Worm (Caenorhabditis elegans) whole organism, late embryonic: ENCODE data around the gene C02E7.8.

Experiments
- T23F11.4 ChIP-seq: fragments of 200-800 bp; sonication (Bioruptor generic); optimal IDR thresholded peaks from 2 replicates; lab custom pipeline; 2018; ENCODE audit warnings: mild to moderate bottlenecking, missing genetic modification characterization, missing compliant biosample characterization
- Y22D7AL.16 ChIP-seq: sonication (generic microtip); optimal IDR thresholded peaks from 2 replicates; lab custom pipeline; 2016; ENCODE audit warnings: missing genetic modification characterization, missing compliant biosample characterization
- ama-1 ChIP-seq: fragments of 150-350 bp; optimal IDR thresholded peaks from 2 replicates; lab custom pipeline; 2014
- ceh-2 ChIP-seq: sonication (generic microtip); optimal IDR thresholded peaks from 2 replicates; lab custom pipeline; 2016; ENCODE audit warnings: missing genotype, missing genetic modification characterization, missing compliant biosample characterization
- ceh-34 ChIP-seq: sonication (generic microtip); optimal IDR thresholded peaks from 2 replicates; lab custom pipeline; 2016; ENCODE audit warnings: mild to moderate bottlenecking, missing genetic modification characterization, missing compliant biosample characterization
- ceh-9 ChIP-seq: sonication (generic microtip); optimal IDR thresholded peaks from 2 replicates; lab custom pipeline; 2016; ENCODE audit warnings: mild to moderate bottlenecking, missing genetic modification characterization, inconsistent platforms, missing compliant biosample characterization
- lin-11 ChIP-seq: fragments of 200-800 bp; sonication (Bioruptor generic); optimal IDR thresholded peaks from 2 replicates; lab custom pipeline; 2018; ENCODE audit warnings: mild to moderate bottlenecking, missing genetic modification characterization, missing compliant biosample characterization
- mec-3 ChIP-seq: sonication (generic microtip); optimal IDR thresholded peaks from 2 replicates; lab custom pipeline; 2016; ENCODE audit warnings: borderline replicate concordance, missing genetic modification characterization, missing compliant biosample characterization
- nhr-11 ChIP-seq: fragments of 150-350 bp; optimal IDR thresholded peaks from 2 replicates; lab custom pipeline; 2014; ENCODE audit warnings: missing biosample characterization, missing genetic modification characterization
- odd-2 ChIP-seq: sonication (generic microtip); optimal IDR thresholded peaks from 2 replicates; lab custom pipeline; 2017; ENCODE audit warnings: antibody characterized with exemption, mild to moderate bottlenecking, missing genetic modification characterization, missing compliant biosample characterization
- rnt-1 ChIP-seq: sonication (generic microtip); optimal IDR thresholded peaks from 2 replicates; lab custom pipeline; 2016; ENCODE audit warnings: missing genetic modification characterization, missing compliant biosample characterization

- TF ChIP-seq ama-1: no peak
- TF ChIP-seq nhr-11 (tag; lab: Kevin White, UChicago): no peak
- TF ChIP-seq odd-2: no peak
- no peak for TF ChIP-seq mec-3 (tag; lab: Kevin White, UChicago)
- TF ChIP-seq T23F11.4 (GFP tag; lab: Kevin White, UChicago): no peak
- no peak for TF ChIP-seq Y22D7AL.16 (tag; lab: Kevin White, UChicago)
- TF ChIP-seq ceh-2: no peak
- no peak for TF ChIP-seq ceh-34 (tag; lab: Kevin White, UChicago)
- TF ChIP-seq ceh-9 (tag; lab: Kevin White, UChicago): no peak
- TF ChIP-seq rnt-1 (tag; lab: Kevin White, UChicago): no peak
- no peak for TF ChIP-seq lin-11 (tag; lab: Kevin White, UChicago)
Observed at ce11 chrV:4889477-4889876, 31.1 kb downstream of the C02E7.8 start, which contains the start of gene ugt-12.
